Worm (Caenorhabditis elegans): ENCODE results near the gene unc-50.

The unc-50 gene

ce11 chrIII:10326327-10326726, 8.4 kb upstream of the unc-50 start:
- TF ChIP-seq him-1 (tag; optimal IDR thresholded peaks at IDR 0.05) (no peak), dao-5 (tag; optimal IDR thresholded peaks at IDR 0.05) (no peak), W03F9.2 (tag; optimal IDR thresholded peaks at IDR 0.05) (no peak)

ce11 chrIII:10320788-10321187, 2.8 kb upstream of the unc-50 start, which contains the start of gene sas-7:
TSS of gene sas-7 (plus strand) at chrIII:10321019.
- TF ChIP-seq him-1 (tag; optimal IDR thresholded peaks at IDR 0.05) (no peak), dao-5 (tag; optimal IDR thresholded peaks at IDR 0.05) (no peak), W03F9.2 (tag; optimal IDR thresholded peaks at IDR 0.05) (no peak)

- TF ChIP-seq him-1 (tag; optimal IDR thresholded peaks at IDR 0.05) (no peak), dao-5 (tag; optimal IDR thresholded peaks at IDR 0.05) (no peak), W03F9.2 (tag; optimal IDR thresholded peaks at IDR 0.05) (peak; percentile 67)
These were observed 793 bp upstream of the unc-50 start, which contains the start of gene unc-69 for ce11 chrIII:10318755-10319154. TSS of gene unc-69 (plus strand) at chrIII:10318939.

ce11 chrIII:10314234-10314633, 3.7 kb downstream of the unc-50 start:
- TF ChIP-seq dao-5 (tag; optimal IDR thresholded peaks at IDR 0.05): no peak
- TF ChIP-seq W03F9.2 (tag; optimal IDR thresholded peaks at IDR 0.05): no peak
- no peak for TF ChIP-seq him-1 (tag; optimal IDR thresholded peaks at IDR 0.05)

ce11 chrIII:10311016-10311415, 6.9 kb downstream of the unc-50 start, which contains the start of gene T07A5.7:
TSS of gene T07A5.7 (minus strand) at chrIII:10311116.
- TF ChIP-seq him-1 (tag; optimal IDR thresholded peaks at IDR 0.05) (no peak), W03F9.2 (tag; optimal IDR thresholded peaks at IDR 0.05) (no peak), dao-5 (tag; optimal IDR thresholded peaks at IDR 0.05) (no peak)

- TF ChIP-seq him-1 (tag; optimal IDR thresholded peaks at IDR 0.05) (no peak), W03F9.2 (tag; optimal IDR thresholded peaks at IDR 0.05) (no peak), dao-5 (tag; optimal IDR thresholded peaks at IDR 0.05) (no peak)
These were observed 11.9 kb downstream of the unc-50 start, which contains the start of gene T07A5.1 for ce11 chrIII:10306049-10306448. TSS of gene T07A5.1 (minus strand) at chrIII:10306197.

- TF ChIP-seq him-1 (tag; optimal IDR thresholded peaks at IDR 0.05) (no peak), dao-5 (tag; optimal IDR thresholded peaks at IDR 0.05) (no peak), W03F9.2 (tag; optimal IDR thresholded peaks at IDR 0.05) (no peak)
These were observed 12.7 kb downstream of the unc-50 start for ce11 chrIII:10305295-10305694.

ce11 chrIII:10300078-10300477, 17.9 kb downstream of the unc-50 start, which contains the start of gene vglu-3:
TSS of gene vglu-3 (plus strand) at chrIII:10300378.
- no peak for TF ChIP-seq dao-5 (tag; optimal IDR thresholded peaks at IDR 0.05)
- TF ChIP-seq him-1 (tag; optimal IDR thresholded peaks at IDR 0.05): no peak
- no peak for TF ChIP-seq W03F9.2 (tag; optimal IDR thresholded peaks at IDR 0.05)

ce11 chrIII:10296904-10297303, 21.1 kb downstream of the unc-50 start:
- TF ChIP-seq W03F9.2 (tag; optimal IDR thresholded peaks at IDR 0.05) (no peak), dao-5 (tag; optimal IDR thresholded peaks at IDR 0.05) (no peak), him-1 (tag; optimal IDR thresholded peaks at IDR 0.05) (no peak)

- no peak for TF ChIP-seq dao-5 (tag; optimal IDR thresholded peaks at IDR 0.05)
- TF ChIP-seq him-1 (tag; optimal IDR thresholded peaks at IDR 0.05): no peak
- no peak for TF ChIP-seq W03F9.2 (tag; optimal IDR thresholded peaks at IDR 0.05)
These were observed 23.1 kb downstream of the unc-50 start, which contains the start of gene vglu-2 for ce11 chrIII:10294837-10295236. TSS of gene vglu-2 (plus strand) at chrIII:10295137.

ce11 chrIII:10293946-10294345, 24.0 kb downstream of the unc-50 start:
- TF ChIP-seq W03F9.2 (tag; optimal IDR thresholded peaks at IDR 0.05) (no peak), him-1 (tag; optimal IDR thresholded peaks at IDR 0.05) (no peak), dao-5 (tag; optimal IDR thresholded peaks at IDR 0.05) (no peak)

- TF ChIP-seq dao-5 (tag; optimal IDR thresholded peaks at IDR 0.05) (no peak), him-1 (tag; optimal IDR thresholded peaks at IDR 0.05) (no peak), W03F9.2 (tag; optimal IDR thresholded peaks at IDR 0.05) (no peak)
These were observed 24.6 kb downstream of the unc-50 start for ce11 chrIII:10293362-10293761.

ce11 chrIII:10290541-10290940, 27.4 kb downstream of the unc-50 start:
- TF ChIP-seq him-1 (tag; optimal IDR thresholded peaks at IDR 0.05) (no peak), dao-5 (tag; optimal IDR thresholded peaks at IDR 0.05) (no peak), W03F9.2 (tag; optimal IDR thresholded peaks at IDR 0.05) (no peak)

ce11 chrIII:10289790-10290189, 28.2 kb downstream of the unc-50 start:
- TF ChIP-seq W03F9.2 (tag; optimal IDR thresholded peaks at IDR 0.05) (no peak), him-1 (tag; optimal IDR thresholded peaks at IDR 0.05) (no peak), dao-5 (tag; optimal IDR thresholded peaks at IDR 0.05) (no peak)

ce11 chrIII:10285623-10286022, 32.3 kb downstream of the unc-50 start, which contains the start of gene K10G9.2:
TSS of gene K10G9.2 (plus strand) at chrIII:10285923.
- no peak for TF ChIP-seq him-1 (tag; optimal IDR thresholded peaks at IDR 0.05)
- TF ChIP-seq dao-5 (tag; optimal IDR thresholded peaks at IDR 0.05): no peak
- TF ChIP-seq W03F9.2 (tag; optimal IDR thresholded peaks at IDR 0.05): no peak
